Fruit fly (Drosophila melanogaster) whole organism, wandering third instar larva: ENCODE measurements around the gene Dic2.

Experiments used
- Dfd ChIP-seq: fragments of >200 bp; optimal IDR thresholded peaks from 2 replicates; lab custom pipeline; 2017; ENCODE audit warnings: missing biosample characterization, missing genetic modification characterization
- Hr78 ChIP-seq: fragments of >200 bp; optimal IDR thresholded peaks from 2 replicates; lab custom pipeline; 2017; ENCODE audit warnings: missing biosample characterization, missing genetic modification characterization
- Hr83 ChIP-seq: fragments of 200-300 bp; sonication (Bioruptor generic); optimal IDR thresholded peaks from 2 replicates; lab custom pipeline; 2016; ENCODE audit warnings: missing biosample characterization, mild to moderate bottlenecking, missing genetic modification characterization, moderate library complexity; ENCODE audit not compliant: poor library complexity, severe bottlenecking
- Myc ChIP-seq: fragments of >200 bp; optimal IDR thresholded peaks from 2 replicates; lab custom pipeline; 2017
- Sp1 ChIP-seq: fragments of 200-800 bp; sonication (Bioruptor generic); optimal IDR thresholded peaks from 3 replicates; lab custom pipeline; 2019; ENCODE audit warnings: missing biosample characterization, mild to moderate bottlenecking, missing genetic modification characterization, moderate library complexity
- jim ChIP-seq: fragments of 175-275, 200-325 bp; sonication (Bioruptor generic); optimal IDR thresholded peaks from 2 replicates; lab custom pipeline; 2016; ENCODE audit warnings: missing biosample characterization, mild to moderate bottlenecking, missing genetic modification characterization
- sage ChIP-seq: fragments of 200-800 bp; sonication (Bioruptor generic); optimal IDR thresholded peaks from 2 replicates; lab custom pipeline; 2016; ENCODE audit warnings: missing biosample characterization, mild to moderate bottlenecking, missing genetic modification characterization
- usp ChIP-seq: fragments of >200 bp; optimal IDR thresholded peaks from 2 replicates; lab custom pipeline; 2017; ENCODE audit warnings: missing biosample characterization, missing genetic modification characterization

- TF ChIP-seq sage (GFP tag; lab: Kevin White, UChicago) = no peak
- no peak for TF ChIP-seq jim (GFP tag; lab: Kevin White, UChicago)
- TF ChIP-seq Sp1 = no peak
- TF ChIP-seq Hr78 (GFP tag; lab: Kevin White, UChicago) = no peak
- TF ChIP-seq Hr83 (GFP tag; lab: Kevin White, UChicago) = no peak
- no peak for TF ChIP-seq Dfd (GFP tag; lab: Kevin White, UChicago)
- no peak for TF ChIP-seq Myc
- no peak for TF ChIP-seq usp (GFP tag; lab: Kevin White, UChicago)
Measured at dm6 chr3R:20544952-20545351, 43.7 kb upstream of the Dic2 start.
